Worm (Caenorhabditis elegans): ENCODE data around the gene nspb-2.

- TF ChIP-seq pha-4 (GFP tag; IDR thresholded peaks at IDR 0.05) (no peak), pha-4 (tag; optimal IDR thresholded peaks at IDR 0.05) (no peak), zfp-2 (tag; optimal IDR thresholded peaks at IDR 0.05) (no peak), mdl-1 (tag; optimal IDR thresholded peaks at IDR 0.05) (no peak), hlh-30 (tag; optimal IDR thresholded peaks at IDR 0.05; ENCODE audit: insufficient read depth) (no peak), F26F4.8 (GFP tag; conservative IDR thresholded peaks at IDR 0.05) (no peak), nhr-76 (tag; optimal IDR thresholded peaks at IDR 0.05) (no peak), skn-1 (tag; optimal IDR thresholded peaks at IDR 0.05) (no peak), unc-39 (tag; optimal IDR thresholded peaks at IDR 0.05) (no peak), nhr-237 (tag; optimal IDR thresholded peaks at IDR 0.05) (no peak), nhr-77 (tag; optimal IDR thresholded peaks at IDR 0.05) (no peak), daf-19 (GFP tag; conservative IDR thresholded peaks at IDR 0.05) (no peak), mxl-2 (GFP tag; conservative IDR thresholded peaks at IDR 0.05) (no peak), nhr-48 (tag; optimal IDR thresholded peaks at IDR 0.05) (no peak), ama-1 (optimal IDR thresholded peaks at IDR 0.05) (no peak)
These were observed 18.8 kb upstream of the nspb-2 start for ce11 chrIV:6572655-6573054.
